Worm (Caenorhabditis elegans): ENCODE measurements around the gene sod-4.

Gene sod-4

ce11 chrIII:9504347-9504746 lies 4.2 kb upstream of the sod-4 start:
- TF ChIP-seq mls-2 (tag; optimal IDR thresholded peaks at IDR 0.05), result no peak
- no peak for TF ChIP-seq lin-13 (tag; optimal IDR thresholded peaks at IDR 0.05)
- TF ChIP-seq unc-120 (tag; optimal IDR thresholded peaks at IDR 0.05; ENCODE audit: poor library complexity, severe bottlenecking), result no peak
- TF ChIP-seq nhr-2 (tag; optimal IDR thresholded peaks at IDR 0.05), result no peak
- TF ChIP-seq ham-2 (GFP tag; optimal IDR thresholded peaks at IDR 0.05), result no peak
- no peak for TF ChIP-seq nhr-28 (tag; optimal IDR thresholded peaks at IDR 0.05)
- TF ChIP-seq nhr-76 (tag; optimal IDR thresholded peaks at IDR 0.05), result no peak
- no peak for TF ChIP-seq blmp-1 (tag; optimal IDR thresholded peaks at IDR 0.05)
- TF ChIP-seq tbx-8 (GFP tag; optimal IDR thresholded peaks at IDR 0.05), result no peak
- no peak for TF ChIP-seq unc-62 (GFP tag; optimal IDR thresholded peaks at IDR 0.05)
- TF ChIP-seq zip-8 (tag; optimal IDR thresholded peaks at IDR 0.05), result no peak
- TF ChIP-seq sptf-1 (tag; optimal IDR thresholded peaks at IDR 0.05), result no peak
- TF ChIP-seq ztf-11 (tag; optimal IDR thresholded peaks at IDR 0.05), result no peak
- TF ChIP-seq cnd-1 (tag; optimal IDR thresholded peaks at IDR 0.05), result no peak
- no peak for TF ChIP-seq nhr-237 (tag; optimal IDR thresholded peaks at IDR 0.05)
- TF ChIP-seq mep-1 (tag; optimal IDR thresholded peaks at IDR 0.05), result no peak
- TF ChIP-seq ceh-83 (GFP tag; optimal IDR thresholded peaks at IDR 0.05), result no peak
- no peak for TF ChIP-seq M03D4.4 (tag; optimal IDR thresholded peaks at IDR 0.05)
- no peak for TF ChIP-seq hlh-1 (tag; optimal IDR thresholded peaks at IDR 0.05)
- TF ChIP-seq bed-3 (GFP tag; optimal IDR thresholded peaks at IDR 0.05), result no peak

DNA sequence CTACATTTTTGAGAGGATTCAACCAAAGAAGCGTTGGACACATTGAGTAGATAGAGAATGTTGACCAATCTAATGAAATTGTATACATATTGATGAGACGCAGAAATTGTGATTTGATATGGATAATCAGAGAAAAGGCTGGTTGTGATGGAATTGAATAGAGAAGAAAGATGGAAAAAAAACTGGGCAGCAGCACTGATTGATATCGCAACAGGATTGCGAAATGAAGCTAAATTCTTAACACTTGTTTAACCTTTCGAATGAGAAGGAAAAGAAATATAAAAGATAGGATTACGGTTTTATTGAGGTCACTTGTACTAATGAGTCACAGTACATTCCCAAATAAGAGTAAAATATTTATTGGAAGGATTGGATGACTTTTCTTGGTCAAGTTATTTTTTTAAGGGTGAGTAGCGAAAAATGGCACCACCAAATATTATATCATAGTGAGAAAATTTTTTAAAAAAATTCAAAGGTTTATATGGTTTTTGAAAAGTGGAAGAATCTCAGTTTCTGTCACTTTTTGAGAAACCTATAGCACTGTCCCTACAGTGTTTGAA lies 2.1 kb upstream of the sod-4 start:
- TF ChIP-seq tbx-8 (GFP tag; optimal IDR thresholded peaks at IDR 0.05), result no peak
- no peak for TF ChIP-seq drap-1 (GFP tag; optimal IDR thresholded peaks at IDR 0.05)
- no peak for TF ChIP-seq bed-3 (GFP tag; optimal IDR thresholded peaks at IDR 0.05)
- no peak for TF ChIP-seq sptf-1 (tag; optimal IDR thresholded peaks at IDR 0.05)
- no peak for TF ChIP-seq ceh-39 (tag; optimal IDR thresholded peaks at IDR 0.05)
- TF ChIP-seq snpc-4 (tag; optimal IDR thresholded peaks at IDR 0.05), result no peak
- no peak for TF ChIP-seq elt-1 (tag; optimal IDR thresholded peaks at IDR 0.05; ENCODE audit: borderline replicate concordance, insufficient read depth)
- TF ChIP-seq blmp-1 (tag; optimal IDR thresholded peaks at IDR 0.05), result no peak
- TF ChIP-seq M03D4.4 (tag; optimal IDR thresholded peaks at IDR 0.05), result no peak
- no peak for TF ChIP-seq nhr-28 (tag; optimal IDR thresholded peaks at IDR 0.05)
- no peak for TF ChIP-seq ces-1 (GFP tag; optimal IDR thresholded peaks at IDR 0.05)
- TF ChIP-seq elt-3 (tag; optimal IDR thresholded peaks at IDR 0.05), result no peak

DNA sequence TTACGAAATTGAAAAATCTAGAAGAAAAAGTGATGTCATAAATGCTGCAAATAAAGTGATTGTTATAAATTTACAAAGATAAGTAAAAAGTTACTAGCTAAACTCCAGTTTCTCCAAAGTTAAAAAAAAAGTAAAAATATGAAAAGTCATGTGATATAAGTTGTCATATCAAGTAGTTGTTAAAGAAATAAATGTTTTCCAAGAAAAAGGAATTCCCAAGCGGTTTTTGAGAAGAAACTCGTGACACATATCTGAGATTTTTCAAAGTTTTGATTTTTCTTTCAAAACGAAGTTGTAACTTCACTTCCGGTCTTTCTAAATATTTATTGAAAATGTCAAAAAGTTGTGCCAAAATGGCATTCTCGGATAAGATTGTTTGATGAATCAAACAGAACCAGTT lies 897 bp upstream of the sod-4 start:
- TF ChIP-seq unc-39 (tag; optimal IDR thresholded peaks at IDR 0.05), result no peak
- no peak for TF ChIP-seq drap-1 (GFP tag; optimal IDR thresholded peaks at IDR 0.05)
- TF ChIP-seq nhr-237 (tag; optimal IDR thresholded peaks at IDR 0.05), result no peak
- TF ChIP-seq lin-32 (GFP tag; optimal IDR thresholded peaks at IDR 0.05), result no peak
- TF ChIP-seq nhr-12 (tag; optimal IDR thresholded peaks at IDR 0.05), result no peak
- TF ChIP-seq unc-120 (tag; optimal IDR thresholded peaks at IDR 0.05; ENCODE audit: poor library complexity, severe bottlenecking), result no peak
- TF ChIP-seq nhr-2 (tag; optimal IDR thresholded peaks at IDR 0.05), result no peak
- TF ChIP-seq zip-8 (tag; optimal IDR thresholded peaks at IDR 0.05), result no peak
- TF ChIP-seq lin-13 (tag; optimal IDR thresholded peaks at IDR 0.05), result no peak
- TF ChIP-seq bed-3 (GFP tag; optimal IDR thresholded peaks at IDR 0.05), result no peak
- TF ChIP-seq hlh-1 (tag; optimal IDR thresholded peaks at IDR 0.05), result no peak
- no peak for TF ChIP-seq unc-62 (GFP tag; optimal IDR thresholded peaks at IDR 0.05)
- no peak for TF ChIP-seq tbx-8 (GFP tag; optimal IDR thresholded peaks at IDR 0.05)
- TF ChIP-seq mls-2 (tag; optimal IDR thresholded peaks at IDR 0.05), result no peak
- TF ChIP-seq ces-1 (GFP tag; optimal IDR thresholded peaks at IDR 0.05), result no peak

DNA sequence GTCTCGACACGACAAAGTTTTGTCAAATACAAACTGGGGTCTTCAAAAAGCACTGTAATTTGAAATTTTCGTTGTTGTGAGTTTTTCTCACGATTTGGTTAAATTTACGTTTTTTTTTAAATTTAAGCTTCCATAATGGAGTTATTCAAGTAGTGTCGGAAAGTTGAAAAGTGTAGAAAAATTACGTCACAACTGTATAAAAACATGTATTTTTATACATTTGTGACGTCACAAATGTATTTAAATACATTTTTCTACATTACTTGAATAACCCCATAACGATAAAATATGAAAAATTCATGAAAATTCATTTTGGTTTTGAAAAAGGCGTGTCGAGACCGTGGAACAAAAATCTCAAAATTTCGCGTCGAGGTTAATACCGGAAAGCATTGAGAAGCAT lies 2.8 kb downstream of the sod-4 start:
- TF ChIP-seq zip-8 (tag; optimal IDR thresholded peaks at IDR 0.05) (peak; percentile 94), lin-13 (tag; optimal IDR thresholded peaks at IDR 0.05) (no peak), unc-62 (GFP tag; optimal IDR thresholded peaks at IDR 0.05) (no peak)

- no peak for TF ChIP-seq ceh-43 (GFP tag; optimal IDR thresholded peaks at IDR 0.05)
- no peak for TF ChIP-seq mep-1 (tag; optimal IDR thresholded peaks at IDR 0.05)
- no peak for TF ChIP-seq lin-32 (GFP tag; optimal IDR thresholded peaks at IDR 0.05)
- no peak for TF ChIP-seq M03D4.4 (tag; optimal IDR thresholded peaks at IDR 0.05)
- TF ChIP-seq ztf-11 (tag; optimal IDR thresholded peaks at IDR 0.05), result no peak
- TF ChIP-seq elt-3 (tag; optimal IDR thresholded peaks at IDR 0.05), result no peak
- TF ChIP-seq nhr-12 (tag; optimal IDR thresholded peaks at IDR 0.05), result no peak
- no peak for TF ChIP-seq ceh-83 (GFP tag; optimal IDR thresholded peaks at IDR 0.05)
- TF ChIP-seq hlh-1 (tag; optimal IDR thresholded peaks at IDR 0.05), result no peak
- TF ChIP-seq flh-1 (GFP tag; optimal IDR thresholded peaks at IDR 0.05), result no peak
- TF ChIP-seq mls-2 (tag; optimal IDR thresholded peaks at IDR 0.05), result no peak
- TF ChIP-seq pha-4 (tag; optimal IDR thresholded peaks at IDR 0.05), result no peak
- no peak for TF ChIP-seq sem-2 (GFP tag; optimal IDR thresholded peaks at IDR 0.05)
- TF ChIP-seq sptf-1 (tag; optimal IDR thresholded peaks at IDR 0.05), result no peak
- no peak for TF ChIP-seq unc-120 (tag; optimal IDR thresholded peaks at IDR 0.05; ENCODE audit: poor library complexity, severe bottlenecking)
- no peak for TF ChIP-seq mab-5 (tag; optimal IDR thresholded peaks at IDR 0.05)
Observed at ce11 chrIII:9496083-9496482, 4.1 kb downstream of the sod-4 start.

Measured in whole organism, mixed stage, embryonic.